Worm (Caenorhabditis elegans) whole organism, L2 larva: ENCODE data around the gene F43C11.10.

Experiments
- F13H6.1 ChIP-seq: sonication (generic microtip); optimal IDR thresholded peaks from 2 replicates; lab custom pipeline; 2016; ENCODE audit warnings: missing genetic modification characterization, missing compliant biosample characterization
- R02D3.7 ChIP-seq: fragments of 150-350 bp; optimal IDR thresholded peaks from 2 replicates; lab custom pipeline; 2014; ENCODE audit warnings: missing biosample characterization, missing genetic modification characterization
- Y55F3AM.14 ChIP-seq: fragments of 200-800 bp; sonication (Bioruptor generic); optimal IDR thresholded peaks from 2 replicates; lab custom pipeline; 2018; ENCODE audit warnings: mild to moderate bottlenecking, missing genetic modification characterization, missing compliant biosample characterization
- alr-1 ChIP-seq: fragments of 150-350 bp; optimal IDR thresholded peaks from 2 replicates; lab custom pipeline; 2014; ENCODE audit warnings: missing biosample characterization, missing genetic modification characterization
- ama-1 ChIP-seq: fragments of 150-350 bp; optimal IDR thresholded peaks from 2 replicates; lab custom pipeline; 2018; ENCODE audit warnings: inconsistent platforms
- blmp-1 ChIP-seq: sonication (generic microtip); optimal IDR thresholded peaks from 2 replicates; lab custom pipeline; 2017; ENCODE audit warnings: missing genetic modification characterization, mild to moderate bottlenecking, missing compliant biosample characterization, antibody characterized with exemption, moderate library complexity; ENCODE audit not compliant: insufficient read depth
- ceh-16 ChIP-seq: fragments of 150-350 bp; optimal IDR thresholded peaks from 2 replicates; lab custom pipeline; 2014; ENCODE audit warnings: missing biosample characterization, missing genetic modification characterization
- ceh-82 ChIP-seq: fragments of 150-350 bp; optimal IDR thresholded peaks from 2 replicates; lab custom pipeline; 2014; ENCODE audit warnings: missing biosample characterization, missing genetic modification characterization
- crh-2 ChIP-seq: sonication (generic microtip); optimal IDR thresholded peaks from 2 replicates; lab custom pipeline; 2017; ENCODE audit warnings: missing biosample characterization, missing genetic modification characterization
- dmd-4 ChIP-seq: sonication (generic microtip); optimal IDR thresholded peaks from 2 replicates; lab custom pipeline; 2017; ENCODE audit warnings: missing biosample characterization, missing genetic modification characterization
- egl-27 ChIP-seq: sonication (generic microtip); optimal IDR thresholded peaks from 3 replicates; lab custom pipeline; 2017; ENCODE audit warnings: missing biosample characterization, missing genetic modification reagents, missing genetic modification characterization
- elt-3 ChIP-seq: sonication (generic microtip); optimal IDR thresholded peaks from 2 replicates; lab custom pipeline; 2017; ENCODE audit warnings: missing biosample characterization, missing genetic modification characterization
- fos-1 ChIP-seq: fragments of 150-350 bp; optimal IDR thresholded peaks from 2 replicates; lab custom pipeline; 2014; ENCODE audit warnings: missing biosample characterization, missing genetic modification characterization
- gmeb-1 ChIP-seq: fragments of 150-350 bp; optimal IDR thresholded peaks from 2 replicates; lab custom pipeline; 2014; ENCODE audit warnings: missing biosample characterization, missing genetic modification characterization
- lin-11 ChIP-seq: fragments of 150-350 bp; sonication (generic microtip); optimal IDR thresholded peaks from 2 replicates; lab custom pipeline; 2014; ENCODE audit warnings: missing biosample characterization, missing genetic modification characterization, inconsistent platforms, mixed read lengths
- lin-39 ChIP-seq: fragments of 150-350 bp; optimal IDR thresholded peaks from 2 replicates; lab custom pipeline; 2014; ENCODE audit warnings: missing biosample characterization, missing genetic modification reagents, missing genetic modification characterization
- lsy-2 ChIP-seq, 2 experiments: fragments of 150-350 bp in 1 of 2; sonication (generic microtip) in 1 of 2; optimal IDR thresholded peaks; 2 replicates each; lab custom pipeline; 2014 to 2017; ENCODE audit warnings: missing biosample characterization in 2 of 2, missing genetic modification characterization in 2 of 2
- mab-5 ChIP-seq: fragments of 150-350 bp; optimal IDR thresholded peaks from 2 replicates; lab custom pipeline; 2014; ENCODE audit warnings: missing biosample characterization, missing genetic modification characterization
- mdl-1 ChIP-seq, 2 experiments: fragments of 150-350 bp in 1 of 2; sonication (generic microtip) in 1 of 2; optimal IDR thresholded peaks; 2 replicates each; lab custom pipeline; 2017; ENCODE audit warnings: missing biosample characterization in 2 of 2, missing genetic modification characterization in 2 of 2
- nhr-10 ChIP-seq: sonication (generic microtip); optimal IDR thresholded peaks from 2 replicates; lab custom pipeline; 2017; ENCODE audit warnings: missing biosample characterization, missing genetic modification characterization
- nhr-11 ChIP-seq: fragments of 150-350 bp; optimal IDR thresholded peaks from 2 replicates; lab custom pipeline; 2014; ENCODE audit warnings: missing biosample characterization, missing genetic modification characterization
- nhr-12 ChIP-seq: fragments of 150-350 bp; optimal IDR thresholded peaks from 2 replicates; lab custom pipeline; 2014; ENCODE audit warnings: missing biosample characterization, missing genetic modification characterization
- nhr-129 ChIP-seq: fragments of 150-350 bp; optimal IDR thresholded peaks from 2 replicates; lab custom pipeline; 2014; ENCODE audit warnings: missing biosample characterization, missing genetic modification characterization
- nhr-21 ChIP-seq: fragments of 150-350 bp; optimal IDR thresholded peaks from 2 replicates; lab custom pipeline; 2014; ENCODE audit warnings: missing biosample characterization, missing genetic modification characterization
- nhr-237 ChIP-seq: fragments of 150-350 bp; optimal IDR thresholded peaks from 2 replicates; lab custom pipeline; 2014; ENCODE audit warnings: missing biosample characterization, missing genetic modification characterization
- nhr-25 ChIP-seq: fragments of 150-350 bp; sonication (generic microtip); optimal IDR thresholded peaks from 3 replicates; lab custom pipeline; 2014; ENCODE audit warnings: missing biosample characterization, missing genetic modification characterization
- nhr-6 ChIP-seq: fragments of 150-350 bp; optimal IDR thresholded peaks from 2 replicates; lab custom pipeline; 2014; ENCODE audit warnings: missing biosample characterization, missing genetic modification characterization
- nhr-77 ChIP-seq: fragments of 150-350 bp; optimal IDR thresholded peaks from 2 replicates; lab custom pipeline; 2014; ENCODE audit warnings: missing biosample characterization, missing genetic modification characterization
- sem-4 ChIP-seq: fragments of 150-350 bp; optimal IDR thresholded peaks from 2 replicates; lab custom pipeline; 2014; ENCODE audit warnings: missing biosample characterization, missing genetic modification reagents, missing genetic modification characterization
- skn-1 ChIP-seq: sonication (generic microtip); optimal IDR thresholded peaks from 2 replicates; lab custom pipeline; 2017; ENCODE audit warnings: missing biosample characterization, missing genetic modification characterization
- sma-3 ChIP-seq: sonication (generic microtip); optimal IDR thresholded peaks from 2 replicates; lab custom pipeline; 2016; ENCODE audit warnings: missing genetic modification reagents, missing genetic modification characterization, missing compliant biosample characterization
- sma-9 ChIP-seq, 2 experiments: fragments of 150-350 bp in 1 of 2; sonication (generic microtip) in 1 of 2; optimal IDR thresholded peaks; 2 replicates each; lab custom pipeline; 2014 to 2016; ENCODE audit warnings: missing genetic modification characterization in 2 of 2, mild to moderate bottlenecking in 1 of 2, missing biosample characterization in 1 of 2, missing compliant biosample characterization in 1 of 2, missing genetic modification reagents in 1 of 2, moderate library complexity in 1 of 2
- unc-39 ChIP-seq: fragments of 150-350 bp; optimal IDR thresholded peaks from 2 replicates; lab custom pipeline; 2014; ENCODE audit warnings: missing biosample characterization, missing genetic modification characterization
- unc-55 ChIP-seq: fragments of 150-350 bp; sonication (generic microtip); optimal IDR thresholded peaks from 3 replicates; lab custom pipeline; 2014; ENCODE audit warnings: missing biosample characterization, missing genetic modification reagents, missing genetic modification characterization
- zag-1 ChIP-seq: fragments of 150-350 bp; optimal IDR thresholded peaks from 2 replicates; lab custom pipeline; 2014; ENCODE audit warnings: missing biosample characterization, missing genetic modification characterization
- ztf-1 ChIP-seq: fragments of 200-800 bp; sonication (Bioruptor generic); conservative IDR thresholded peaks from 2 replicates; pipeline ENCODE4 v1.3.6; 2022; ENCODE audit warnings: missing genetic modification characterization, missing compliant biosample characterization

Gene F43C11.10

ce11 chrII:2378465-2379009 lies 26.1 kb upstream of the F43C11.10 start:
- no peak for TF ChIP-seq unc-39 (tag; lab: Kevin White, UChicago)
- TF ChIP-seq crh-2 = peak; percentile 88
- no peak for TF ChIP-seq lin-11 (tag; lab: Kevin White, UChicago)
- TF ChIP-seq mab-5 (tag; lab: Kevin White, UChicago) = no peak
- TF ChIP-seq nhr-77 = no peak
- no peak for TF ChIP-seq nhr-237 (tag; lab: Kevin White, UChicago)
- TF ChIP-seq nhr-21 = peak; percentile 5
- no peak for TF ChIP-seq zag-1 (tag; lab: Kevin White, UChicago)
- peak; percentile 97 for TF ChIP-seq egl-27 (tag; lab: Kevin White, UChicago)
- no peak for TF ChIP-seq nhr-11 (tag; lab: Kevin White, UChicago)
- peak; percentile 31 to 81 for TF ChIP-seq lsy-2 (tag; optimal IDR thresholded peaks at IDR 0.05; lab: Kevin White, UChicago)
- no peak for TF ChIP-seq elt-3 (tag; lab: Kevin White, UChicago)
- peak; percentile 94 for TF ChIP-seq fos-1 (tag; lab: Kevin White, UChicago)
- peak; percentile 67 for TF ChIP-seq F13H6.1 (tag; lab: Kevin White, UChicago)
- no peak for TF ChIP-seq unc-55 (GFP tag; lab: Kevin White, UChicago)
- TF ChIP-seq nhr-12 (tag; lab: Kevin White, UChicago) = no peak
- TF ChIP-seq skn-1 (tag; lab: Kevin White, UChicago) = peak; percentile 18
- TF ChIP-seq sma-3 (GFP tag; lab: Kevin White, UChicago) = peak; percentile 94
- no peak for TF ChIP-seq ama-1 (lab: Kevin White, UChicago)
- no peak for TF ChIP-seq ztf-1 (GFP tag; lab: Robert Waterston, UW)
- TF ChIP-seq ceh-16 = no peak
- TF ChIP-seq sma-9 (GFP tag; optimal IDR thresholded peaks at IDR 0.05; lab: Kevin White, UChicago) = peak; percentile 79
- no peak for TF ChIP-seq sma-9 (tag; optimal IDR thresholded peaks at IDR 0.05; lab: Kevin White, UChicago)
- peak; percentile 54 for TF ChIP-seq gmeb-1 (tag; lab: Kevin White, UChicago)
- TF ChIP-seq ceh-82 (tag; lab: Kevin White, UChicago) = no peak
- TF ChIP-seq blmp-1 = no peak
- TF ChIP-seq mdl-1 (tag; optimal IDR thresholded peaks at IDR 0.05; lab: Kevin White, UChicago) = peak in 1 of 2 experiments; percentile 20
- TF ChIP-seq Y55F3AM.14 = peak; percentile 31
- TF ChIP-seq, all 48 proteins: peak for 12

DNA sequence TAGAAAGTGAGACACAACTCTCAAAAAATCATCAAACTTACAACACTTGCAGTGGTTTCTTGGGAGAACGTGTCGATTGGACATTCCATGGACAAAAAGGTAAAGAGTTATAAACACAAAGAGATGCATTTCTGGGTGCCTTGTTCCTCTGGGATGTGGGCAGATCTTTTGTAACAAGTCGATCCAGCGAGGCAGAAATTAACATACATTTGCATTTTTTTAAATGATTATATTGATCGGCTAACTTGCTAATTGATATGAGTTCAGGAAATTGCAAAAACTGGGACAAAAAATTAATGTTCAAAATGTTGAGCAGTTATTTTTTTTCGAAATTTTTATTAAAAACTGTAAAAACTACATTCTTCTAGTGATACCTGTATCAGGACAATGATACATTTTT lies 25.3 kb upstream of the F43C11.10 start, which contains the start of gene F16G10.6:
TSS of gene F16G10.6 (minus strand) at position 101 of the 400 bp plus-strand sequence.
- TF ChIP-seq nhr-11 (tag; lab: Kevin White, UChicago) (no peak), alr-1 (tag; lab: Kevin White, UChicago) (no peak), lsy-2 (tag; optimal IDR thresholded peaks at IDR 0.05; lab: Kevin White, UChicago) (no peak), crh-2 (no peak), nhr-25 (tag; lab: Kevin White, UChicago) (no peak)

ce11 chrII:2374973-2375372 lies 22.5 kb upstream of the F43C11.10 start, which contains the start of gene F16G10.2:
Gene F16G10.2 (plus strand): TSS chrII:2375273.
- TF ChIP-seq lin-11 (tag; lab: Kevin White, UChicago) = no peak
- no peak for TF ChIP-seq nhr-10 (tag; lab: Kevin White, UChicago)
- no peak for TF ChIP-seq mdl-1 (tag; optimal IDR thresholded peaks at IDR 0.05; lab: Kevin White, UChicago)
- no peak for TF ChIP-seq R02D3.7 (tag; lab: Kevin White, UChicago)
- TF ChIP-seq lsy-2 (tag; optimal IDR thresholded peaks at IDR 0.05; lab: Kevin White, UChicago) = no peak
- TF ChIP-seq nhr-129 = no peak
- no peak for TF ChIP-seq blmp-1
- TF ChIP-seq ama-1 (lab: Kevin White, UChicago) = no peak
- no peak for TF ChIP-seq dmd-4 (tag; lab: Kevin White, UChicago)
- TF ChIP-seq sem-4 (tag; lab: Kevin White, UChicago) = no peak
- TF ChIP-seq nhr-6 (tag; lab: Kevin White, UChicago) = no peak
- no peak for TF ChIP-seq nhr-25 (tag; lab: Kevin White, UChicago)
- TF ChIP-seq Y55F3AM.14 = no peak
- TF ChIP-seq lin-39 (tag; lab: Kevin White, UChicago) = no peak
- TF ChIP-seq mab-5 (tag; lab: Kevin White, UChicago) = no peak
- TF ChIP-seq F13H6.1 (tag; lab: Kevin White, UChicago) = no peak

- no peak for TF ChIP-seq skn-1 (tag; lab: Kevin White, UChicago)
Measured at ce11 chrII:2372090-2372489, 19.6 kb upstream of the F43C11.10 start, which contains the start of gene F16G10.3. Gene F16G10.3 (plus strand): TSS chrII:2372390.
